Fruit fly (Drosophila melanogaster) whole organism, embryonic: Measurements from ENCODE around the gene CG7333.
A peak's percentile ranks its signal among the peaks of the same experiment; 100 is the strongest.

Experiments
- Atf3 ChIP-seq: fragments of 200-800 bp; sonication (Bioruptor generic); optimal IDR thresholded peaks from 3 replicates; lab custom pipeline; 2016; ENCODE audit warnings: missing biosample characterization, missing genetic modification characterization
- BEAF-32 ChIP-seq: fragments of 200-800 bp; sonication (Bioruptor generic); optimal IDR thresholded peaks from 3 replicates; lab custom pipeline; 2017; ENCODE audit warnings: missing biosample characterization, missing genetic modification characterization, mild to moderate bottlenecking, moderate library complexity, missing genetic modification reagents
- Blimp-1 ChIP-seq: fragments of 200-800 bp; sonication (Bioruptor generic); optimal IDR thresholded peaks from 3 replicates; lab custom pipeline; 2018; ENCODE audit warnings: missing biosample characterization, missing genetic modification characterization, mild to moderate bottlenecking, moderate library complexity, missing genetic modification reagents
- CG10147 ChIP-seq: fragments of 200-800 bp; sonication (Bioruptor generic); optimal IDR thresholded peaks from 2 replicates; lab custom pipeline; 2019; ENCODE audit warnings: missing biosample characterization, mild to moderate bottlenecking, missing genetic modification characterization, moderate library complexity
- CG1024 ChIP-seq: fragments of 200-800 bp; sonication (Bioruptor generic); IDR thresholded peaks from 2 replicates; pipeline ENCODE4 v1.3.6; 2022; ENCODE audit warnings: missing biosample characterization, missing genetic modification characterization
- CG11398 ChIP-seq: fragments of 200-800 bp; sonication (Bioruptor generic); optimal IDR thresholded peaks from 2 replicates; lab custom pipeline; 2016; ENCODE audit warnings: missing biosample characterization, missing genetic modification characterization
- CG11723 ChIP-seq: fragments of 200-800 bp; sonication (Bioruptor generic); optimal IDR thresholded peaks from 2 replicates; lab custom pipeline; 2017; ENCODE audit warnings: missing biosample characterization, mild to moderate bottlenecking, missing genetic modification characterization
- CG12155 ChIP-seq: fragments of 200-800 bp; sonication (Bioruptor generic); optimal IDR thresholded peaks from 3 replicates; lab custom pipeline; 2016; ENCODE audit warnings: missing biosample characterization, missing genetic modification characterization
- CG12219 ChIP-seq: fragments of 200-800 bp; sonication (Bioruptor generic); optimal IDR thresholded peaks from 3 replicates; lab custom pipeline; 2018; ENCODE audit warnings: missing biosample characterization, mild to moderate bottlenecking, missing genetic modification characterization
- CG14441 ChIP-seq: fragments of 200-800 bp; sonication (Bioruptor generic); IDR thresholded peaks from 2 replicates; pipeline ENCODE4 v1.3.6; 2022; ENCODE audit warnings: missing biosample characterization, missing genetic modification characterization
- CG15269 ChIP-seq: fragments of 200-800 bp; sonication (Bioruptor generic); optimal IDR thresholded peaks from 2 replicates; lab custom pipeline; 2018; ENCODE audit warnings: missing biosample characterization, mild to moderate bottlenecking, missing genetic modification characterization, moderate library complexity
- CG18011 ChIP-seq: fragments of 200-800 bp; sonication (Bioruptor generic); optimal IDR thresholded peaks from 2 replicates; lab custom pipeline; 2017; ENCODE audit warnings: missing biosample characterization, missing genetic modification characterization, mild to moderate bottlenecking, moderate library complexity, missing genotype
- CG31441 ChIP-seq: fragments of 200-800 bp; sonication (Bioruptor generic); IDR thresholded peaks from 2 replicates; pipeline ENCODE4 v1.3.6; 2022; ENCODE audit warnings: missing biosample characterization, missing genetic modification characterization
- CG3847 ChIP-seq: fragments of 200-800 bp; sonication (Bioruptor generic); IDR thresholded peaks from 2 replicates; pipeline ENCODE4 v1.3.6; 2022; ENCODE audit warnings: missing biosample characterization, missing genetic modification characterization
- CG4282 ChIP-seq: fragments of 200-800 bp; sonication (Bioruptor generic); optimal IDR thresholded peaks from 2 replicates; lab custom pipeline; 2016; ENCODE audit warnings: missing biosample characterization, missing genetic modification characterization
- CG4617 ChIP-seq: fragments of 200-800 bp; sonication (Bioruptor generic); optimal IDR thresholded peaks from 3 replicates; lab custom pipeline; 2016; ENCODE audit warnings: missing biosample characterization, missing genetic modification characterization, borderline replicate concordance
- CG6254 ChIP-seq: fragments of 200-800 bp; sonication (Bioruptor generic); optimal IDR thresholded peaks from 3 replicates; lab custom pipeline; 2017; ENCODE audit warnings: mild to moderate bottlenecking, missing biosample characterization, missing genetic modification reagents, missing genetic modification characterization
- CG6765 ChIP-seq: fragments of 200-800 bp; sonication (Bioruptor generic); optimal IDR thresholded peaks from 3 replicates; lab custom pipeline; 2017; ENCODE audit warnings: missing biosample characterization, mild to moderate bottlenecking, missing genetic modification characterization
- CG6854 ChIP-seq: fragments of 200-800 bp; sonication (Bioruptor generic); optimal IDR thresholded peaks from 3 replicates; lab custom pipeline; 2017; ENCODE audit warnings: missing biosample characterization, mild to moderate bottlenecking, missing genetic modification characterization
- CG9215 ChIP-seq: fragments of 200-800 bp; sonication (Bioruptor generic); IDR thresholded peaks from 2 replicates; pipeline ENCODE4 v1.3.6; 2022; ENCODE audit warnings: missing biosample characterization, missing genetic modification characterization
- Dll ChIP-seq: fragments of 200-800 bp; sonication (Bioruptor generic); IDR thresholded peaks from 4 replicates; pipeline ENCODE4 v1.3.6; 2022; ENCODE audit warnings: missing biosample characterization, missing genetic modification characterization; ENCODE audit not compliant: partially characterized antibody
- Dref ChIP-seq: fragments of 200-800 bp; sonication (Bioruptor generic); IDR thresholded peaks from 2 replicates; pipeline ENCODE4 v1.3.6; 2022; ENCODE audit warnings: missing biosample characterization, missing genetic modification characterization
- H15 ChIP-seq: fragments of 200-800 bp; sonication (Bioruptor generic); IDR thresholded peaks from 3 replicates; pipeline ENCODE4 v1.3.6; 2022; ENCODE audit warnings: missing biosample characterization, missing genetic modification characterization
- HLH54F ChIP-seq: fragments of 200-800 bp; sonication (Bioruptor generic); optimal IDR thresholded peaks from 3 replicates; lab custom pipeline; 2016; ENCODE audit warnings: missing biosample characterization, missing genetic modification characterization
- HmgZ ChIP-seq: fragments of 200-800 bp; sonication (Bioruptor generic); optimal IDR thresholded peaks from 2 replicates; lab custom pipeline; 2018; ENCODE audit warnings: missing biosample characterization, mild to moderate bottlenecking, missing genetic modification characterization
- Hr78 ChIP-seq, 2 experiments: fragments of 200-800 bp in 1 of 2; fragments of >200 bp in 1 of 2; sonication (Bioruptor generic) in 1 of 2; optimal IDR thresholded peaks; 2 replicates each; lab custom pipeline; 2017 to 2019; ENCODE audit warnings: missing biosample characterization in 2 of 2, missing genetic modification characterization in 2 of 2, mild to moderate bottlenecking in 1 of 2, moderate library complexity in 1 of 2
- Lpt ChIP-seq: fragments of >200 bp; optimal IDR thresholded peaks from 2 replicates; lab custom pipeline; 2018; ENCODE audit warnings: missing biosample characterization, missing genetic modification characterization
- MBD-R2 ChIP-seq: fragments of 200-800 bp; sonication (Bioruptor generic); IDR thresholded peaks from 2 replicates; pipeline ENCODE4 v1.3.6; 2022; ENCODE audit warnings: missing biosample characterization, missing genetic modification characterization
- NFAT ChIP-seq: fragments of 200-800 bp; sonication (Bioruptor generic); IDR thresholded peaks from 2 replicates; pipeline ENCODE4 v1.3.6; 2022; ENCODE audit warnings: missing biosample characterization, missing genetic modification characterization
- Opbp ChIP-seq: fragments of 200-800 bp; sonication (Bioruptor generic); IDR thresholded peaks from 3 replicates; pipeline ENCODE4 v1.3.6; 2022; ENCODE audit warnings: missing biosample characterization, missing genetic modification characterization; ENCODE audit not compliant: partially characterized antibody
- Poxn ChIP-seq: fragments of 200-800 bp; sonication (Bioruptor generic); IDR thresholded peaks from 2 replicates; pipeline ENCODE4 v1.3.6; 2022; ENCODE audit warnings: missing biosample characterization, missing genetic modification characterization
- Taf1 ChIP-seq: fragments of 200-800 bp; sonication (Bioruptor generic); IDR thresholded peaks from 2 replicates; pipeline ENCODE4 v1.3.6; 2022; ENCODE audit warnings: missing biosample characterization, missing genetic modification characterization
- chn ChIP-seq: fragments of 200-800 bp; sonication (Bioruptor generic); optimal IDR thresholded peaks from 2 replicates; lab custom pipeline; 2016; ENCODE audit warnings: missing biosample characterization, missing genetic modification characterization
- ewg ChIP-seq: fragments of 200-800 bp; sonication (Bioruptor generic); optimal IDR thresholded peaks from 3 replicates; lab custom pipeline; 2017; ENCODE audit warnings: mild to moderate bottlenecking, missing biosample characterization, missing genetic modification reagents, missing genetic modification characterization
- fd3F ChIP-seq: fragments of 200-800 bp; sonication (Bioruptor generic); optimal IDR thresholded peaks from 2 replicates; lab custom pipeline; 2018; ENCODE audit warnings: missing biosample characterization, mild to moderate bottlenecking, missing genetic modification characterization, moderate library complexity
- gcm2 ChIP-seq: fragments of 200-800 bp; sonication (Bioruptor generic); optimal IDR thresholded peaks from 2 replicates; lab custom pipeline; 2016; ENCODE audit warnings: missing biosample characterization, missing genetic modification characterization
- ham ChIP-seq: fragments of 200-800 bp; sonication (Bioruptor generic); IDR thresholded peaks from 2 replicates; pipeline ENCODE4 v1.3.6; 2022; ENCODE audit warnings: missing biosample characterization, missing genetic modification characterization
- insv ChIP-seq, 2 experiments: fragments of 200-800 bp; sonication (Bioruptor generic); optimal IDR thresholded peaks; 3 replicates each; lab custom pipeline; 2016 to 2018; ENCODE audit warnings: missing biosample characterization in 2 of 2, missing genetic modification characterization in 2 of 2
- kah ChIP-seq: fragments of 200-800 bp; sonication (Bioruptor generic); optimal IDR thresholded peaks from 2 replicates; lab custom pipeline; 2018; ENCODE audit warnings: missing biosample characterization, mild to moderate bottlenecking, missing genetic modification characterization
- kay ChIP-seq: fragments of 200-800 bp; sonication (Bioruptor generic); optimal IDR thresholded peaks from 2 replicates; lab custom pipeline; 2016; ENCODE audit warnings: missing biosample characterization, missing genetic modification characterization
- maf-S ChIP-seq: fragments of 200-800 bp; sonication (Bioruptor generic); optimal IDR thresholded peaks from 2 replicates; lab custom pipeline; 2016; ENCODE audit warnings: missing biosample characterization, missing genetic modification characterization
- mirr ChIP-seq: fragments of 200-800 bp; sonication (Bioruptor generic); optimal IDR thresholded peaks from 3 replicates; lab custom pipeline; 2018; ENCODE audit warnings: missing biosample characterization, mild to moderate bottlenecking, missing genetic modification characterization
- nerfin-1 ChIP-seq: fragments of 200-800 bp; sonication (Bioruptor generic); optimal IDR thresholded peaks from 3 replicates; lab custom pipeline; 2019; ENCODE audit warnings: missing biosample characterization, mild to moderate bottlenecking, missing genetic modification characterization, moderate library complexity
- org-1 ChIP-seq: fragments of 200-800 bp; sonication (Bioruptor generic); optimal IDR thresholded peaks from 2 replicates; lab custom pipeline; 2017; ENCODE audit warnings: missing biosample characterization, missing genetic modification characterization
- peb ChIP-seq: fragments of 200-800 bp; sonication (Bioruptor generic); IDR thresholded peaks from 2 replicates; pipeline ENCODE4 v1.3.6; 2022; ENCODE audit warnings: missing biosample characterization, missing genetic modification characterization
- pita ChIP-seq: fragments of 200-800 bp; sonication (Bioruptor generic); optimal IDR thresholded peaks from 2 replicates; lab custom pipeline; 2017; ENCODE audit warnings: missing biosample characterization, mild to moderate bottlenecking, missing genetic modification characterization
- run ChIP-seq: fragments of 200-800 bp; sonication (Bioruptor generic); optimal IDR thresholded peaks from 3 replicates; lab custom pipeline; 2018; ENCODE audit warnings: missing biosample characterization, mild to moderate bottlenecking, missing genetic modification characterization
- sc ChIP-seq, 3 experiments: fragments of >200 bp in 2 of 3; fragments of 200-800 bp in 1 of 3; sonication (Bioruptor generic) in 1 of 3; optimal IDR thresholded peaks; 2 replicates in 2 of 3; 3 replicates in 1 of 3; lab custom pipeline; 2017; ENCODE audit warnings: mild to moderate bottlenecking in 1 of 3, missing biosample characterization in 1 of 3, missing genetic modification characterization in 1 of 3, missing genetic modification reagents in 1 of 3
- slou ChIP-seq: fragments of 200-800 bp; sonication (Bioruptor generic); optimal IDR thresholded peaks from 3 replicates; lab custom pipeline; 2016; ENCODE audit warnings: missing biosample characterization, missing genetic modification characterization
- toy ChIP-seq: fragments of 200-800 bp; sonication (Bioruptor generic); IDR thresholded peaks from 2 replicates; pipeline ENCODE4 v1.3.6; 2022; ENCODE audit warnings: missing biosample characterization, missing genetic modification characterization
- trem ChIP-seq: fragments of 200-800 bp; optimal IDR thresholded peaks from 3 replicates; lab custom pipeline; 2019; ENCODE audit warnings: missing biosample characterization, mild to moderate bottlenecking, missing genetic modification characterization, moderate library complexity

CG7333 gene

dm6 chr3R:19641058-19641457, 40.6 kb downstream of the CG7333 start (continued):
- TF ChIP-seq kah (GFP tag; lab: Kevin White, UChicago) (no peak), CG4617 (GFP tag; lab: Kevin White, UChicago) (no peak), MBD-R2 (no peak; the same call in 1 of the 2 replicates), CG4282 (GFP tag; lab: Kevin White, UChicago) (no peak), chn (GFP tag; lab: Kevin White, UChicago) (no peak), CG6765 (GFP tag; lab: Kevin White, UChicago) (no peak), CG6854 (GFP tag; lab: Kevin White, UChicago) (no peak), ham (GFP tag; lab: Robert Waterston, UW) (no peak), run (tag; lab: Kevin White, UChicago) (no peak), sc (optimal IDR thresholded peaks at IDR 0.05; lab: Kevin White, UChicago) (no peak), sc (GFP tag; optimal IDR thresholded peaks at IDR 0.05; lab: Kevin White, UChicago) (no peak), CG11723 (GFP tag; lab: Kevin White, UChicago) (no peak), Lpt (no peak), fd3F (GFP tag; lab: Kevin White, UChicago) (no peak), CG12155 (GFP tag; lab: Kevin White, UChicago) (no peak), CG9215 (no peak), CG6254 (GFP tag; lab: Kevin White, UChicago) (no peak), CG10147 (GFP tag; lab: Kevin White, UChicago) (no peak), CG31441 (GFP tag; lab: Robert Waterston, UW) (no peak), ewg (peak; percentile 36), pita (GFP tag; lab: Kevin White, UChicago) (no peak), BEAF-32 (GFP tag; lab: Kevin White, UChicago) (no peak), CG12219 (GFP tag; lab: Kevin White, UChicago) (no peak), Taf1 (GFP tag; lab: Robert Waterston, UW) (no peak), CG14441 (no peak), H15 (GFP tag; lab: Robert Waterston, UW) (no peak), peb (GFP tag; lab: Robert Waterston, UW) (no peak), CG3847 (GFP tag; lab: Robert Waterston, UW) (no peak), HmgZ (tag; lab: Kevin White, UChicago) (peak; percentile 8), gcm2 (GFP tag; lab: Kevin White, UChicago) (no peak), CG18011 (GFP tag; lab: Kevin White, UChicago) (no peak), mirr (GFP tag; lab: Kevin White, UChicago) (no peak), CG1024 (no peak), trem (no peak), Opbp (GFP tag; lab: Robert Waterston, UW) (0 out of 3 replicates have a peak, but pooled peaks have one; percentile 21), Hr78 (GFP tag; optimal IDR thresholded peaks at IDR 0.05; lab: Kevin White, UChicago) (no peak), maf-S (no peak), Dref (GFP tag; lab: Robert Waterston, UW) (0 out of 2 replicates have a peak, but pooled peaks have one; percentile 22), CG11398 (no peak), kay (GFP tag; lab: Kevin White, UChicago) (no peak), Atf3 (no peak), CG15269 (no peak), slou (GFP tag; lab: Kevin White, UChicago) (no peak), Poxn (GFP tag; lab: Robert Waterston, UW) (no peak), HLH54F (GFP tag; lab: Kevin White, UChicago) (no peak), NFAT (GFP tag; lab: Robert Waterston, UW) (peak; percentile 57), nerfin-1 (tag; lab: Kevin White, UChicago) (no peak), Blimp-1 (GFP tag; lab: Kevin White, UChicago) (no peak), insv (GFP tag; optimal IDR thresholded peaks at IDR 0.05; lab: Kevin White, UChicago) (no peak), toy (GFP tag; lab: Robert Waterston, UW) (no peak), org-1 (no peak), Dll (GFP tag; lab: Robert Waterston, UW) (peak; percentile 42; the same call in 2 of the 4 replicates)
